Worm (Caenorhabditis elegans) whole organism, L1 larva: ENCODE data around the gene srj-33.

Source experiments
- C16A3.4 ChIP-seq: fragments of 150-350 bp; optimal IDR thresholded peaks from 2 replicates; lab custom pipeline; 2014; ENCODE audit warnings: missing biosample characterization, missing genetic modification characterization
- C34B4.2 ChIP-seq: sonication (generic microtip); optimal IDR thresholded peaks from 2 replicates; lab custom pipeline; 2017; ENCODE audit warnings: mild to moderate bottlenecking, missing genetic modification characterization, missing compliant biosample characterization
- F16B12.6 ChIP-seq: fragments of 150-350 bp; optimal IDR thresholded peaks from 2 replicates; lab custom pipeline; 2014; ENCODE audit warnings: missing biosample characterization, missing genetic modification characterization
- aha-1 ChIP-seq: fragments of 150-350 bp; optimal IDR thresholded peaks from 2 replicates; lab custom pipeline; 2014; ENCODE audit warnings: missing biosample characterization, missing genetic modification characterization
- ama-1 ChIP-seq: fragments of 150-350 bp; optimal IDR thresholded peaks from 2 replicates; lab custom pipeline; 2014
- ceh-90 ChIP-seq: sonication (generic microtip); optimal IDR thresholded peaks from 2 replicates; lab custom pipeline; 2016; ENCODE audit warnings: missing genetic modification characterization, missing compliant biosample characterization
- ces-1 ChIP-seq: fragments of 150-350 bp; optimal IDR thresholded peaks from 2 replicates; lab custom pipeline; 2014; ENCODE audit warnings: missing biosample characterization, missing genetic modification reagents, missing genetic modification characterization
- efl-3 ChIP-seq: fragments of 200-800 bp; sonication (Bioruptor generic); optimal IDR thresholded peaks from 2 replicates; lab custom pipeline; 2018; ENCODE audit warnings: mild to moderate bottlenecking, missing genetic modification characterization, missing compliant biosample characterization
- egl-13 ChIP-seq: sonication (generic microtip); optimal IDR thresholded peaks from 2 replicates; lab custom pipeline; 2016; ENCODE audit warnings: missing genotype, missing genetic modification reagents, missing genetic modification characterization, missing compliant biosample characterization
- egl-27 ChIP-seq, 2 experiments: fragments of 150-350 bp in 1 of 2; sonication (generic microtip); optimal IDR thresholded peaks; 3 replicates each; lab custom pipeline; 2017 to 2018; ENCODE audit warnings: missing biosample characterization in 2 of 2, missing genetic modification characterization in 2 of 2, missing genetic modification reagents in 2 of 2
- ets-5 ChIP-seq: fragments of 200-800 bp; sonication (Bioruptor generic); IDR thresholded peaks from 2 replicates; pipeline ENCODE4 v1.3.6; 2022; ENCODE audit warnings: missing genetic modification characterization, missing compliant biosample characterization
- fkh-10 ChIP-seq: sonication (generic microtip); optimal IDR thresholded peaks from 2 replicates; lab custom pipeline; 2017; ENCODE audit warnings: missing biosample characterization, missing genetic modification reagents, missing genetic modification characterization
- fkh-4 ChIP-seq: sonication (generic microtip); optimal IDR thresholded peaks from 2 replicates; lab custom pipeline; 2016; ENCODE audit warnings: missing compliant biosample characterization, missing genetic modification characterization, borderline replicate concordance
- hlh-17 ChIP-seq: fragments of 200-800 bp; sonication (Bioruptor generic); optimal IDR thresholded peaks from 2 replicates; lab custom pipeline; 2018; ENCODE audit warnings: missing genetic modification characterization, mild to moderate bottlenecking, missing compliant biosample characterization, moderate library complexity, borderline replicate concordance
- irx-1 ChIP-seq: sonication (generic microtip); optimal IDR thresholded peaks from 2 replicates; lab custom pipeline; 2016; ENCODE audit warnings: missing genetic modification characterization, missing compliant biosample characterization
- isw-1 ChIP-seq: fragments of 200-800 bp; sonication (Bioruptor generic); IDR thresholded peaks from 2 replicates; pipeline ENCODE4 v1.3.6; 2022; ENCODE audit warnings: missing genetic modification characterization, missing compliant biosample characterization
- lin-13 ChIP-seq: fragments of 150-350 bp; optimal IDR thresholded peaks from 2 replicates; lab custom pipeline; 2014; ENCODE audit warnings: missing biosample characterization, missing genetic modification reagents, missing genetic modification characterization
- mab-9 ChIP-seq: fragments of 200-800 bp; sonication (Bioruptor generic); IDR thresholded peaks from 2 replicates; pipeline ENCODE4 v1.3.6; 2022; ENCODE audit warnings: missing genetic modification reagents, missing genetic modification characterization, missing compliant biosample characterization
- mdl-1 ChIP-seq, 2 experiments: fragments of 150-350 bp; optimal IDR thresholded peaks; 2 replicates each; lab custom pipeline; 2014 to 2017; ENCODE audit warnings: missing biosample characterization in 2 of 2, missing genetic modification characterization in 2 of 2, inconsistent platforms in 1 of 2
- mep-1 ChIP-seq: fragments of 150-350 bp; optimal IDR thresholded peaks from 2 replicates; lab custom pipeline; 2014; ENCODE audit warnings: missing biosample characterization, missing genetic modification characterization
- nhr-11 ChIP-seq: fragments of 150-350 bp; optimal IDR thresholded peaks from 2 replicates; lab custom pipeline; 2014; ENCODE audit warnings: missing biosample characterization, missing genetic modification characterization
- nhr-19 ChIP-seq: fragments of 200-800 bp; sonication (Bioruptor generic); conservative IDR thresholded peaks from 2 replicates; pipeline ENCODE4 v1.3.6; 2022; ENCODE audit warnings: missing genetic modification characterization, missing compliant biosample characterization
- nhr-20 ChIP-seq: sonication (generic microtip); optimal IDR thresholded peaks from 2 replicates; lab custom pipeline; 2016; ENCODE audit warnings: mild to moderate bottlenecking, missing genetic modification characterization, missing compliant biosample characterization
- nhr-237 ChIP-seq: fragments of 150-350 bp; optimal IDR thresholded peaks from 2 replicates; lab custom pipeline; 2014; ENCODE audit warnings: missing biosample characterization, missing genetic modification characterization
- nhr-28 ChIP-seq: fragments of 150-350 bp; optimal IDR thresholded peaks from 2 replicates; lab custom pipeline; 2014; ENCODE audit warnings: missing biosample characterization, missing genetic modification characterization
- nhr-85 ChIP-seq: sonication (generic microtip); peaks from one replicate; lab custom pipeline; 2016; ENCODE audit warnings: missing genetic modification characterization, inconsistent platforms, missing compliant biosample characterization
- nhr-90 ChIP-seq: sonication (generic microtip); optimal IDR thresholded peaks from 2 replicates; lab custom pipeline; 2016; ENCODE audit warnings: mild to moderate bottlenecking, missing genetic modification characterization, missing compliant biosample characterization; ENCODE audit not compliant: poor library complexity
- pag-3 ChIP-seq: sonication (generic microtip); optimal IDR thresholded peaks from 2 replicates; lab custom pipeline; 2017; ENCODE audit warnings: missing genetic modification characterization, mild to moderate bottlenecking, missing compliant biosample characterization, antibody characterized with exemption, borderline replicate concordance; ENCODE audit not compliant: insufficient read depth
- pax-3 ChIP-seq: fragments of 200-800 bp; sonication (Bioruptor generic); optimal IDR thresholded peaks from 2 replicates; lab custom pipeline; 2018; ENCODE audit warnings: mild to moderate bottlenecking, missing genetic modification characterization, moderate library complexity, missing compliant biosample characterization
- pqm-1 ChIP-seq: sonication (generic microtip); optimal IDR thresholded peaks from 3 replicates; lab custom pipeline; 2017; ENCODE audit warnings: missing biosample characterization, missing genetic modification characterization
- skn-1 ChIP-seq: fragments of 150-350 bp; optimal IDR thresholded peaks from 2 replicates; lab custom pipeline; 2014; ENCODE audit warnings: missing biosample characterization, missing genetic modification characterization
- snpc-4 ChIP-seq: fragments of 150-350 bp; optimal IDR thresholded peaks from 2 replicates; lab custom pipeline; 2014; ENCODE audit warnings: missing biosample characterization, missing genetic modification characterization
- sox-4 ChIP-seq: sonication (generic microtip); optimal IDR thresholded peaks from 2 replicates; lab custom pipeline; 2016; ENCODE audit warnings: missing genetic modification characterization, missing compliant biosample characterization
- sptf-1 ChIP-seq: fragments of 150-350 bp; optimal IDR thresholded peaks from 2 replicates; lab custom pipeline; 2014; ENCODE audit warnings: missing biosample characterization, missing genetic modification characterization
- swsn-7 ChIP-seq: sonication (generic microtip); optimal IDR thresholded peaks from 2 replicates; lab custom pipeline; 2016; ENCODE audit warnings: missing genetic modification characterization, missing compliant biosample characterization
- unc-130 ChIP-seq: fragments of 150-350 bp; optimal IDR thresholded peaks from 2 replicates; lab custom pipeline; 2017; ENCODE audit warnings: missing biosample characterization, missing genetic modification characterization, inconsistent platforms
- unc-30 ChIP-seq: sonication (generic microtip); optimal IDR thresholded peaks from 2 replicates; lab custom pipeline; 2017; ENCODE audit warnings: missing biosample characterization, missing genetic modification characterization
- unc-86 ChIP-seq: sonication (generic microtip); optimal IDR thresholded peaks from 2 replicates; lab custom pipeline; 2016; ENCODE audit warnings: missing genetic modification characterization, missing compliant biosample characterization
- zip-4 ChIP-seq: fragments of 200-800 bp; sonication (Bioruptor generic); optimal IDR thresholded peaks from 2 replicates; lab custom pipeline; 2018; ENCODE audit warnings: mild to moderate bottlenecking, missing genetic modification characterization, moderate library complexity, missing compliant biosample characterization
- ztf-11 ChIP-seq, 2 experiments: sonication (generic microtip); optimal IDR thresholded peaks; 2 replicates each; lab custom pipeline; 2016 to 2017; ENCODE audit warnings: missing genetic modification characterization in 2 of 2, missing biosample characterization in 1 of 2, missing compliant biosample characterization in 1 of 2
- ztf-4 ChIP-seq: fragments of 150-350 bp; optimal IDR thresholded peaks from 2 replicates; lab custom pipeline; 2014; ENCODE audit warnings: missing biosample characterization, missing genetic modification characterization

Gene srj-33

ce11 chrV:9922481-9922880 lies 14.9 kb downstream of the srj-33 start, which contains the start of gene C50H2.7:
Gene C50H2.7 (plus strand): TSS chrV:9922781.
- TF ChIP-seq snpc-4 (tag; lab: Kevin White, UChicago) (no peak), unc-130 (tag; lab: Kevin White, UChicago) (no peak), nhr-85 (tag; lab: Kevin White, UChicago) (no peak), mep-1 (tag; lab: Kevin White, UChicago) (no peak), ztf-4 (tag; lab: Kevin White, UChicago) (no peak), nhr-19 (GFP tag; lab: Robert Waterston, UW) (no peak), F16B12.6 (no peak), irx-1 (tag; lab: Kevin White, UChicago) (no peak), mab-9 (GFP tag; lab: Robert Waterston, UW) (no peak), ces-1 (GFP tag; lab: Kevin White, UChicago) (no peak), unc-30 (tag; lab: Kevin White, UChicago) (no peak), C34B4.2 (tag; lab: Kevin White, UChicago) (no peak), pag-3 (tag; lab: Kevin White, UChicago) (no peak), unc-86 (no peak)

DNA sequence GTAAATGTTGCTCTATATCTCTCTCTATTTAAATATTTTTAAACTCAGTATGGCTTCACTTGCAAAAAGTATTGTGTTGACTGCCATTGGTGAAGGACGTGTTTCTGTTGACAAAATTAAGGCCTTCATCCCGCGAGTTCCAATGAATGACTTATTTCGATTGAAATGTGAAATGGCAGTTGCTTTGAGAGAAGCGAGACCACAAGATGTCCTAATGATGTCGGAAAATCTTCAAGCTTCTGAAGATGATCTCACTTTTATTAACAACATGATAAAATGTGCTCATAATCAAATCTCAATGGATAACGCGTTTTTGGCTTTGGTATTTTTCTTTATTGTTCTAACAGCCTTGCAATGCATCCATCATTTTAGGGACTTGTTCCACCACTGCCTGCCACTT lies 16.0 kb downstream of the srj-33 start, which contains the start of gene ceh-75:
TSS of gene ceh-75 (plus strand) at position 50 of the 400 bp plus-strand sequence.
- TF ChIP-seq fkh-10 (GFP tag; lab: Kevin White, UChicago) (no peak), hlh-17 (GFP tag; lab: Kevin White, UChicago) (no peak), nhr-28 (no peak), sox-4 (no peak), pax-3 (tag; lab: Kevin White, UChicago) (no peak), ztf-4 (tag; lab: Kevin White, UChicago) (no peak), ztf-11 (tag; optimal IDR thresholded peaks at IDR 0.05; lab: Kevin White, UChicago) (no peak), nhr-19 (GFP tag; lab: Robert Waterston, UW) (no peak), ama-1 (no peak), nhr-11 (tag; lab: Kevin White, UChicago) (no peak), skn-1 (no peak)
- TF ChIP-seq, all 84 proteins: peak for 0

ce11 chrV:9918410-9918809 lies 18.9 kb downstream of the srj-33 start, which contains the start of gene C50H2.5:
Gene C50H2.5 (plus strand): TSS chrV:9918710.
- TF ChIP-seq isw-1 (GFP tag; lab: Robert Waterston, UW) (no peak), fkh-4 (tag; lab: Kevin White, UChicago) (no peak), lin-13 (no peak), efl-3 (no peak), ztf-11 (tag; optimal IDR thresholded peaks at IDR 0.05; lab: Kevin White, UChicago) (no peak), mdl-1 (tag; optimal IDR thresholded peaks at IDR 0.05; lab: Kevin White, UChicago) (no peak), nhr-20 (tag; lab: Kevin White, UChicago) (no peak), irx-1 (tag; lab: Kevin White, UChicago) (no peak), swsn-7 (tag; lab: Kevin White, UChicago) (no peak), unc-86 (no peak), pag-3 (tag; lab: Kevin White, UChicago) (no peak), snpc-4 (tag; lab: Kevin White, UChicago) (no peak), egl-13 (tag; lab: Kevin White, UChicago) (no peak), ces-1 (GFP tag; lab: Kevin White, UChicago) (no peak), C16A3.4 (no peak)

DNA sequence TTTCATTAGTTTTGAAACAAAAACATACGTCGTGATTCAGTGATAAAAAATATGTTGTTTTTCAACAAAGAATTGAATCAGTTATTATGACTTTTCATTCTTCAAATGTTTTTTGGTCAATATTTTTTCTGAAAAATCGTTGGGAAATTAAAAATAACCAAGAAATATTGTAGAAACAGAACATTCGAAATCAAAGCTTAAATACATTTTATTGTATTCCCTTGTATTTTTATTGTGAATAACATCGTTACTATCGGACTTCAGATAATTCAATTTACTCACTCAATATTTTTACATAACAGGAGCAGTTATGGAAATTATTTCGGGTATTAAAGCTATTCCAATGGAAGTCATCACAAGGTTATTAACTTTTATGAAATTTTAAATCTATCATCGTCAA lies 20.7 kb downstream of the srj-33 start, which contains the start of gene C50H2.4:
TSS of gene C50H2.4 (plus strand) at position 301 of the 400 bp plus-strand sequence.
- no peak for TF ChIP-seq zip-4
- no peak for TF ChIP-seq nhr-237 (tag; lab: Kevin White, UChicago)
- TF ChIP-seq egl-27 (tag; optimal IDR thresholded peaks at IDR 0.05; lab: Kevin White, UChicago): no peak
- TF ChIP-seq aha-1 (tag; lab: Kevin White, UChicago): no peak
- TF ChIP-seq unc-86: no peak
- no peak for TF ChIP-seq sptf-1 (tag; lab: Kevin White, UChicago)
- no peak for TF ChIP-seq pqm-1 (tag; lab: Kevin White, UChicago)
- TF ChIP-seq ets-5 (GFP tag; lab: Robert Waterston, UW): no peak
- no peak for TF ChIP-seq nhr-90 (tag; lab: Kevin White, UChicago)
- no peak for TF ChIP-seq ceh-90
